Worm (Caenorhabditis elegans) whole organism, L3 larva: ENCODE data around the gene pmp-1.

Source experiments
- ceh-28 ChIP-seq: fragments of 150-350 bp; optimal IDR thresholded peaks from 2 replicates; lab custom pipeline; 2014; ENCODE audit warnings: missing biosample characterization, missing genetic modification reagents, missing genetic modification characterization
- lin-39 ChIP-seq: fragments of 150-350 bp; optimal IDR thresholded peaks from 2 replicates; lab custom pipeline; 2018; ENCODE audit warnings: missing biosample characterization, missing genetic modification reagents, missing genetic modification characterization

ce11 chrII:6919363-6919851 lies 35.9 kb upstream of the pmp-1 start, which contains the start of gene B0252.1:
- TF ChIP-seq ceh-28 (tag; lab: Kevin White, UChicago): no peak
- TF ChIP-seq lin-39 (tag; lab: Kevin White, UChicago): no peak
